Worm (Caenorhabditis elegans) whole organism, late embryonic: ENCODE results near the gene vha-18.

Experiments used
- T23F11.4 ChIP-seq: fragments of 200-800 bp; sonication (Bioruptor generic); optimal IDR thresholded peaks from 2 replicates; lab custom pipeline; 2018; ENCODE audit warnings: mild to moderate bottlenecking, missing genetic modification characterization, missing compliant biosample characterization
- Y22D7AL.16 ChIP-seq: sonication (generic microtip); optimal IDR thresholded peaks from 2 replicates; lab custom pipeline; 2016; ENCODE audit warnings: missing genetic modification characterization, missing compliant biosample characterization
- ceh-22 ChIP-seq: sonication (generic microtip); optimal IDR thresholded peaks from 2 replicates; lab custom pipeline; 2017; ENCODE audit warnings: missing biosample characterization, missing genetic modification characterization
- ceh-24 ChIP-seq: sonication (generic microtip); optimal IDR thresholded peaks from 2 replicates; lab custom pipeline; 2016; ENCODE audit warnings: mild to moderate bottlenecking, missing genetic modification characterization, missing compliant biosample characterization
- ceh-30 ChIP-seq: fragments of 150-350 bp; optimal IDR thresholded peaks from 2 replicates; lab custom pipeline; 2014; ENCODE audit warnings: missing biosample characterization, missing genetic modification characterization
- ceh-31 ChIP-seq: sonication (generic microtip); optimal IDR thresholded peaks from 2 replicates; lab custom pipeline; 2016; ENCODE audit warnings: missing genetic modification characterization, missing compliant biosample characterization
- ceh-34 ChIP-seq: sonication (generic microtip); optimal IDR thresholded peaks from 2 replicates; lab custom pipeline; 2016; ENCODE audit warnings: mild to moderate bottlenecking, missing genetic modification characterization, missing compliant biosample characterization
- ceh-9 ChIP-seq: sonication (generic microtip); optimal IDR thresholded peaks from 2 replicates; lab custom pipeline; 2016; ENCODE audit warnings: mild to moderate bottlenecking, missing genetic modification characterization, inconsistent platforms, missing compliant biosample characterization
- che-1 ChIP-seq: sonication (generic microtip); optimal IDR thresholded peaks from 2 replicates; lab custom pipeline; 2016; ENCODE audit warnings: mild to moderate bottlenecking, missing genetic modification characterization, missing compliant biosample characterization
- elt-2 ChIP-seq: sonication (generic microtip); optimal IDR thresholded peaks from 2 replicates; lab custom pipeline; 2016; ENCODE audit warnings: missing genetic modification reagents, missing genetic modification characterization, missing compliant biosample characterization
- elt-4 ChIP-seq: sonication (generic microtip); optimal IDR thresholded peaks from 2 replicates; lab custom pipeline; 2016; ENCODE audit warnings: missing genetic modification characterization, missing compliant biosample characterization
- ets-4 ChIP-seq: sonication (generic microtip); optimal IDR thresholded peaks from 2 replicates; lab custom pipeline; 2016; ENCODE audit warnings: missing genetic modification characterization, missing compliant biosample characterization
- fax-1 ChIP-seq: sonication (generic microtip); optimal IDR thresholded peaks from 2 replicates; lab custom pipeline; 2016; ENCODE audit warnings: missing genotype, missing genetic modification characterization, missing compliant biosample characterization
- fkh-6 ChIP-seq: sonication (generic microtip); optimal IDR thresholded peaks from 2 replicates; lab custom pipeline; 2016; ENCODE audit warnings: missing genetic modification characterization, missing compliant biosample characterization
- gmeb-2 ChIP-seq: sonication (generic microtip); optimal IDR thresholded peaks from 2 replicates; lab custom pipeline; 2016; ENCODE audit warnings: missing genetic modification characterization, inconsistent platforms, missing compliant biosample characterization
- hlh-13 ChIP-seq: fragments of 200-800 bp; sonication (Bioruptor generic); optimal IDR thresholded peaks from 2 replicates; lab custom pipeline; 2018; ENCODE audit warnings: mild to moderate bottlenecking, missing genetic modification characterization, missing compliant biosample characterization
- hlh-15 ChIP-seq: sonication (generic microtip); optimal IDR thresholded peaks from 2 replicates; lab custom pipeline; 2016; ENCODE audit warnings: missing genetic modification characterization, missing compliant biosample characterization
- hlh-30 ChIP-seq: sonication (generic microtip); optimal IDR thresholded peaks from 2 replicates; lab custom pipeline; 2017; ENCODE audit warnings: antibody characterized with exemption, missing genetic modification characterization, missing compliant biosample characterization; ENCODE audit not compliant: insufficient read depth
- hlh-8 ChIP-seq: sonication (generic microtip); optimal IDR thresholded peaks from 2 replicates; lab custom pipeline; 2016; ENCODE audit warnings: missing genotype, missing genetic modification characterization, missing compliant biosample characterization
- lim-6 ChIP-seq: sonication (generic microtip); optimal IDR thresholded peaks from 2 replicates; lab custom pipeline; 2016; ENCODE audit warnings: missing genetic modification characterization, missing compliant biosample characterization
- lin-11 ChIP-seq: fragments of 200-800 bp; sonication (Bioruptor generic); optimal IDR thresholded peaks from 2 replicates; lab custom pipeline; 2018; ENCODE audit warnings: mild to moderate bottlenecking, missing genetic modification characterization, missing compliant biosample characterization
- nhr-11 ChIP-seq: fragments of 150-350 bp; optimal IDR thresholded peaks from 2 replicates; lab custom pipeline; 2014; ENCODE audit warnings: missing biosample characterization, missing genetic modification characterization
- npax-4 ChIP-seq: sonication (generic microtip); optimal IDR thresholded peaks from 2 replicates; lab custom pipeline; 2016; ENCODE audit warnings: missing genetic modification characterization, missing compliant biosample characterization
- pat-9 ChIP-seq: fragments of 200-800 bp; sonication (Bioruptor generic); optimal IDR thresholded peaks from 2 replicates; lab custom pipeline; 2018; ENCODE audit warnings: mild to moderate bottlenecking, missing genetic modification characterization, moderate library complexity, missing compliant biosample characterization
- pqm-1 ChIP-seq: sonication (generic microtip); optimal IDR thresholded peaks from 2 replicates; lab custom pipeline; 2016; ENCODE audit warnings: missing genetic modification characterization, missing compliant biosample characterization
- sdc-2 ChIP-seq: sonication (generic microtip); optimal IDR thresholded peaks from 2 replicates; lab custom pipeline; 2016; ENCODE audit warnings: missing genotype, missing genetic modification characterization, missing compliant biosample characterization
- syd-9 ChIP-seq: sonication (generic microtip); optimal IDR thresholded peaks from 2 replicates; lab custom pipeline; 2016; ENCODE audit warnings: mild to moderate bottlenecking, missing genetic modification characterization, moderate library complexity, missing compliant biosample characterization
- ttx-3 ChIP-seq: sonication (generic microtip); optimal IDR thresholded peaks from 2 replicates; lab custom pipeline; 2016; ENCODE audit warnings: missing genetic modification reagents, missing genetic modification characterization, missing compliant biosample characterization
- unc-42 ChIP-seq: sonication (generic microtip); optimal IDR thresholded peaks from 2 replicates; lab custom pipeline; 2016; ENCODE audit warnings: missing genotype, missing genetic modification characterization, missing compliant biosample characterization
- unc-86 ChIP-seq: sonication (generic microtip); optimal IDR thresholded peaks from 2 replicates; lab custom pipeline; 2016; ENCODE audit warnings: missing genetic modification characterization, missing compliant biosample characterization
- ztf-16 ChIP-seq: sonication (generic microtip); optimal IDR thresholded peaks from 2 replicates; lab custom pipeline; 2017; ENCODE audit warnings: missing genetic modification characterization, missing compliant biosample characterization

The vha-18 gene

ce11 chrV:8385879-8386530, 27.3 kb downstream of the vha-18 start, which contains the start of gene hsp-17:
TSS of gene hsp-17 (minus strand) at chrV:8385929.
- no peak for TF ChIP-seq unc-42 (tag; lab: Kevin White, UChicago)

- TF ChIP-seq ztf-16 (tag; lab: Kevin White, UChicago) = no peak
- no peak for TF ChIP-seq nhr-11
Observed at ce11 chrV:8384809-8385208, 28.5 kb downstream of the vha-18 start.

DNA sequence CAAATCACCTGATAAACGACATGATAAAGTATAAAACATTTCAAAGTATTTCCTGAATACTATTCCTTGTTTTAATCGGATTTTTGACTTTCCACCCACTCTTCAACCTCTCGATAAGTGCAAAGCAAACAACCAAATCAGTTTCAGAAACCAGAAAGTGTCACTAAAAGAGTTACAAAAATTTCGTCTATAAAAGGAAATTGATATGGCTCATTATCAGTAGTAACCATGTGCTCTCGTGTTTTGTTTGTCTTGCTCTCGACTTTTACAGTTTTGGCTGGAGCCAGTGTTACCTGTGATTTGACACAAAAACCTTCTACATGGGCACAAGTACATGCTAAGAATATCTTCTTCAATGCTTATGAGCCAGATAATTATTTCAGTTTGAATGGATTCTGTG, 29.6 kb downstream of the vha-18 start, which contains the start of gene F52E1.14:
Gene F52E1.14 (plus strand): TSS at position 207 of the 400 bp plus-strand sequence.
- TF ChIP-seq elt-2 (tag; lab: Kevin White, UChicago) = peak; percentile 29
- TF ChIP-seq lim-6 (tag; lab: Kevin White, UChicago) = no peak

ce11 chrV:8380076-8380475, 33.2 kb downstream of the vha-18 start:
- TF ChIP-seq che-1 (tag; lab: Kevin White, UChicago) (no peak), unc-86 (tag; lab: Kevin White, UChicago) (no peak), hlh-15 (tag; lab: Kevin White, UChicago) (no peak), ceh-34 (tag; lab: Kevin White, UChicago) (no peak), elt-4 (tag; lab: Kevin White, UChicago) (no peak), ceh-22 (tag; lab: Kevin White, UChicago) (no peak), lin-11 (tag; lab: Kevin White, UChicago) (no peak), syd-9 (no peak), sdc-2 (no peak), unc-42 (tag; lab: Kevin White, UChicago) (no peak), pqm-1 (tag; lab: Kevin White, UChicago) (no peak), T23F11.4 (GFP tag; lab: Kevin White, UChicago) (no peak), ceh-9 (no peak), gmeb-2 (tag; lab: Kevin White, UChicago) (no peak), elt-2 (tag; lab: Kevin White, UChicago) (no peak), hlh-8 (tag; lab: Kevin White, UChicago) (no peak), ztf-16 (tag; lab: Kevin White, UChicago) (no peak)

DNA sequence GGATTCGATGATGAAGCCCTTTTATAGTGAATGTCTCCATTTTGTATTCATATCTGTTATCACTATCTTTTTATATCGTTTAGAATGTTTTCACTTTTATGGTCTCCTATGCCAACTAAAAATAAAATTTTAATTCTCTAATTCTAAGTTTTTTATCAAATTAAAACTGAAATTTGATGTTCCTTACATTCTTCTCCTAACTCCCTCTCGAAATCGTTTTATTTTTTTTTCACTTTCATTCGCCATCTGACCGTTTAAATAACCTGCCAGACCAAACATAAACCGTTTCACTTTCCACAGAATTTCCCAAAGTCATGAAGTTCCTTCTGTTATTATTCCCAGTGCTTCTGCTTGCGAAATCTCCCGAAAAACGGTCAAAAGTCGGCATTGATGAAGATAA, 34.1 kb downstream of the vha-18 start, which contains the start of gene F52E1.5:
Gene F52E1.5 (plus strand): TSS at position 301 of the 400 bp plus-strand sequence.
- no peak for TF ChIP-seq ceh-31 (tag; lab: Kevin White, UChicago)
- no peak for TF ChIP-seq pat-9 (tag; lab: Kevin White, UChicago)
- TF ChIP-seq unc-86 (tag; lab: Kevin White, UChicago) = no peak
- TF ChIP-seq hlh-15 (tag; lab: Kevin White, UChicago) = no peak
- TF ChIP-seq gmeb-2 (tag; lab: Kevin White, UChicago) = no peak
- TF ChIP-seq Y22D7AL.16 (tag; lab: Kevin White, UChicago) = no peak
- no peak for TF ChIP-seq ceh-30 (tag; lab: Kevin White, UChicago)

DNA sequence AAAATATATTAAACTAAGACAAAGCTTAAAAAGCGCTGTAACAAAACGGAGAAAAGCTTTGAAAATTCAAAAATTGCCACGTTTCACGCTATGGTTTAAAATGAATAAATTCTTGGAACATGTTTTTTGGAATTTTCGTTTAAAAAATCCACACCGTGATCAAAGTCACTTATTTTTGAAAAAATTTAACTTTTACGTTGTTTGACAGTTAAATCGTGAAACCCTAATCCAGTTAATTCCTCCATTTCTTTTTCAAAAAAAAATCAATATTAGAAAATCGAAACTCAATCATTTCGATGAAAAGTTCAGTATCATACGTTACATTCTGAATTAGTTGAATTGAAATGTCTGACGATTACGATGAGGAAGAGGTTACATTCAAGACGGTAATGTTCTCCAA, 37.4 kb downstream of the vha-18 start, which contains the start of gene F38E1.3:
Gene F38E1.3 (plus strand): TSS at position 301 of the 400 bp plus-strand sequence.
- TF ChIP-seq hlh-13 (GFP tag; lab: Kevin White, UChicago) = no peak
- no peak for TF ChIP-seq npax-4 (tag; lab: Kevin White, UChicago)
- no peak for TF ChIP-seq ttx-3
- no peak for TF ChIP-seq fkh-6

- no peak for TF ChIP-seq sdc-2
- TF ChIP-seq hlh-8 (tag; lab: Kevin White, UChicago) = no peak
- no peak for TF ChIP-seq gmeb-2 (tag; lab: Kevin White, UChicago)
- TF ChIP-seq hlh-13 (GFP tag; lab: Kevin White, UChicago) = no peak
- TF ChIP-seq ceh-24 (tag; lab: Kevin White, UChicago) = no peak
- no peak for TF ChIP-seq ceh-22 (tag; lab: Kevin White, UChicago)
- TF ChIP-seq unc-86 (tag; lab: Kevin White, UChicago) = no peak
- no peak for TF ChIP-seq syd-9
- no peak for TF ChIP-seq ets-4 (tag; lab: Kevin White, UChicago)
- no peak for TF ChIP-seq ceh-31 (tag; lab: Kevin White, UChicago)
- no peak for TF ChIP-seq fax-1 (tag; lab: Kevin White, UChicago)
- TF ChIP-seq hlh-30 = no peak
Observed at ce11 chrV:8375419-8375818, 37.9 kb downstream of the vha-18 start, which contains the start of gene F38E1.10. TSS of gene F38E1.10 (minus strand) at chrV:8375519.
